Worm (Caenorhabditis elegans) whole organism, late embryonic: ENCODE measurements around the gene K07E8.6.
"Not testable (repeated sequence)": the region's sequence is repeated elsewhere in the genome, so short reads cannot be mapped to it uniquely, and the experiment has no call there.

Source experiments
- K02D7.2 ChIP-seq: sonication (generic microtip); optimal IDR thresholded peaks from 2 replicates; lab custom pipeline; 2017; ENCODE audit warnings: mild to moderate bottlenecking, missing genetic modification characterization, missing compliant biosample characterization
- T23F11.4 ChIP-seq: fragments of 200-800 bp; sonication (Bioruptor generic); optimal IDR thresholded peaks from 2 replicates; lab custom pipeline; 2018; ENCODE audit warnings: mild to moderate bottlenecking, missing genetic modification characterization, missing compliant biosample characterization
- Y22D7AL.16 ChIP-seq: sonication (generic microtip); optimal IDR thresholded peaks from 2 replicates; lab custom pipeline; 2016; ENCODE audit warnings: missing genetic modification characterization, missing compliant biosample characterization
- ceh-18 ChIP-seq: sonication (generic microtip); optimal IDR thresholded peaks from 2 replicates; lab custom pipeline; 2016; ENCODE audit warnings: missing genetic modification characterization, missing compliant biosample characterization
- ceh-19 ChIP-seq: fragments of 200-800 bp; sonication (Bioruptor generic); optimal IDR thresholded peaks from 2 replicates; lab custom pipeline; 2018; ENCODE audit warnings: mild to moderate bottlenecking, missing genetic modification characterization, missing compliant biosample characterization
- ceh-31 ChIP-seq: sonication (generic microtip); optimal IDR thresholded peaks from 2 replicates; lab custom pipeline; 2016; ENCODE audit warnings: missing genetic modification characterization, missing compliant biosample characterization
- ceh-9 ChIP-seq: sonication (generic microtip); optimal IDR thresholded peaks from 2 replicates; lab custom pipeline; 2016; ENCODE audit warnings: mild to moderate bottlenecking, missing genetic modification characterization, inconsistent platforms, missing compliant biosample characterization
- che-1 ChIP-seq: sonication (generic microtip); optimal IDR thresholded peaks from 2 replicates; lab custom pipeline; 2016; ENCODE audit warnings: mild to moderate bottlenecking, missing genetic modification characterization, missing compliant biosample characterization
- dmd-4 ChIP-seq: sonication (generic microtip); optimal IDR thresholded peaks from 2 replicates; lab custom pipeline; 2016; ENCODE audit warnings: borderline replicate concordance, missing genetic modification characterization, missing compliant biosample characterization
- elt-4 ChIP-seq: sonication (generic microtip); optimal IDR thresholded peaks from 2 replicates; lab custom pipeline; 2016; ENCODE audit warnings: missing genetic modification characterization, missing compliant biosample characterization
- eyg-1 ChIP-seq: sonication (generic microtip); optimal IDR thresholded peaks from 2 replicates; lab custom pipeline; 2016; ENCODE audit warnings: missing genotype, missing genetic modification characterization, missing compliant biosample characterization
- fax-1 ChIP-seq: sonication (generic microtip); optimal IDR thresholded peaks from 2 replicates; lab custom pipeline; 2016; ENCODE audit warnings: missing genotype, missing genetic modification characterization, missing compliant biosample characterization
- gmeb-2 ChIP-seq: sonication (generic microtip); optimal IDR thresholded peaks from 2 replicates; lab custom pipeline; 2016; ENCODE audit warnings: missing genetic modification characterization, inconsistent platforms, missing compliant biosample characterization
- lim-6 ChIP-seq: sonication (generic microtip); optimal IDR thresholded peaks from 2 replicates; lab custom pipeline; 2016; ENCODE audit warnings: missing genetic modification characterization, missing compliant biosample characterization
- lin-11 ChIP-seq: fragments of 200-800 bp; sonication (Bioruptor generic); optimal IDR thresholded peaks from 2 replicates; lab custom pipeline; 2018; ENCODE audit warnings: mild to moderate bottlenecking, missing genetic modification characterization, missing compliant biosample characterization
- madf-2 ChIP-seq: sonication (generic microtip); optimal IDR thresholded peaks from 2 replicates; lab custom pipeline; 2017; ENCODE audit warnings: missing genetic modification characterization, missing compliant biosample characterization
- mec-3 ChIP-seq: sonication (generic microtip); optimal IDR thresholded peaks from 2 replicates; lab custom pipeline; 2016; ENCODE audit warnings: borderline replicate concordance, missing genetic modification characterization, missing compliant biosample characterization
- nhr-11 ChIP-seq: fragments of 150-350 bp; optimal IDR thresholded peaks from 2 replicates; lab custom pipeline; 2014; ENCODE audit warnings: missing biosample characterization, missing genetic modification characterization
- nhr-232 ChIP-seq: sonication (generic microtip); optimal IDR thresholded peaks from 2 replicates; lab custom pipeline; 2016; ENCODE audit warnings: missing genetic modification characterization, missing compliant biosample characterization
- pax-1 ChIP-seq: fragments of 150-350 bp; optimal IDR thresholded peaks from 2 replicates; lab custom pipeline; 2014; ENCODE audit warnings: missing biosample characterization, missing genetic modification characterization
- pqm-1 ChIP-seq: sonication (generic microtip); optimal IDR thresholded peaks from 2 replicates; lab custom pipeline; 2016; ENCODE audit warnings: missing genetic modification characterization, missing compliant biosample characterization
- sox-4 ChIP-seq: sonication (generic microtip); optimal IDR thresholded peaks from 2 replicates; lab custom pipeline; 2017; ENCODE audit warnings: mild to moderate bottlenecking, missing genetic modification characterization, inconsistent platforms, missing compliant biosample characterization
- unc-42 ChIP-seq: sonication (generic microtip); optimal IDR thresholded peaks from 2 replicates; lab custom pipeline; 2016; ENCODE audit warnings: missing genotype, missing genetic modification characterization, missing compliant biosample characterization
- unc-55 ChIP-seq: sonication (generic microtip); optimal IDR thresholded peaks from 2 replicates; lab custom pipeline; 2017; ENCODE audit warnings: missing biosample characterization, missing genetic modification reagents, missing genetic modification characterization

Gene K07E8.6

ce11 chrII:593221-593620, 46.1 kb downstream of the K07E8.6 start, which contains the start of gene W08F4.1:
Gene W08F4.1, plus strand, starts transcription at chrII:593521.
- TF ChIP-seq madf-2 (tag; lab: Kevin White, UChicago); elt-4; K02D7.2 (tag; lab: Kevin White, UChicago): not testable (repeated sequence)

DNA sequence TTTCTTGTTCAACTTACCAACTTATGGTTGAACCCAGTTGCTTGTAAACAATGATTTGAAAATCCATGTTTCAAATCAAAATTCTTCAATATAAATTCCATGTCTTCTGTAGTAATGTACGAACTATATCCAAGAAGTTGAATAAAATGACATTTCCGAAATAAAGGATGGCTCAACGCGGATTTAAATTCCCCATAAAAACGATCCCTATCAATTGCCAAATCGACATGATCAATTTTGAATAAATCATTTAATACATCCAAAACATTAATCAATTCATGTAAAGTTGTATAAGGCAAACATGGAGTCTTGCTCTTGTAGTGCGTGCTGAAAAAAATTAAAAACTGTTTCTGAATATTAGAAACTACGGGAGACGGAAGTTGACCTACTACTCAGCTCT, 48.3 kb downstream of the K07E8.6 start, which contains the start of gene W08F4.10:
Gene W08F4.10 (minus strand): TSS at position 101 of the 400 bp plus-strand sequence.
- TF ChIP-seq ceh-19 (GFP tag; lab: Kevin White, UChicago) = no peak
- TF ChIP-seq lin-11 (tag; lab: Kevin White, UChicago) = no peak
- no peak for TF ChIP-seq K02D7.2 (tag; lab: Kevin White, UChicago)
- TF ChIP-seq lim-6 (tag; lab: Kevin White, UChicago) = no peak
- no peak for TF ChIP-seq fax-1 (tag; lab: Kevin White, UChicago)
- TF ChIP-seq ceh-18 (tag; lab: Kevin White, UChicago) = no peak
- TF ChIP-seq mec-3 (tag; lab: Kevin White, UChicago) = no peak
- no peak for TF ChIP-seq dmd-4
- TF ChIP-seq T23F11.4 (GFP tag; lab: Kevin White, UChicago) = no peak
- TF ChIP-seq che-1 = no peak
- no peak for TF ChIP-seq sox-4
- TF ChIP-seq pqm-1 (tag; lab: Kevin White, UChicago) = no peak
- no peak for TF ChIP-seq nhr-232 (tag; lab: Kevin White, UChicago)
- no peak for TF ChIP-seq gmeb-2 (tag; lab: Kevin White, UChicago)
- no peak for TF ChIP-seq Y22D7AL.16 (tag; lab: Kevin White, UChicago)
- TF ChIP-seq nhr-11 (tag; lab: Kevin White, UChicago) = no peak
- no peak for TF ChIP-seq madf-2 (tag; lab: Kevin White, UChicago)
- no peak for TF ChIP-seq unc-55
- no peak for TF ChIP-seq pax-1 (tag; lab: Kevin White, UChicago)
- no peak for TF ChIP-seq eyg-1 (tag; lab: Kevin White, UChicago)

DNA sequence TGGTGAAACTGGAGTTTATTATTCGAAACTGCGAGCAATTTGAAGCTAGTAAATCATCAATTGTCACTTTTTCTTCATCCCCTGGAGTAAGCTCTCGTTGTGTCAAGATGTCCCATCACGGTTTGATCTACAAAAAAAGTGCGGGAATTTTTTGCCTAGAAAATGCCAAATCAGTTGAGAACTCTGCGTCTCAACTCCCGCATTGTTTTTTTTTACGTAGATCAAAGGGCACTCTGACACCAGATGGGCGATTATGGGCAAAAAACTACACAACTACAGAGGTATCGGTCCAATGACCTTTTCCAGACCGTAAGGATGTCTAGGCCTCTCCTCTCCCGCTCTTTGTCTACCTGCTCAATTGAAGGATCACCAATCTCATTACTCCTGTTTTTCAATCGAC, 51.8 kb downstream of the K07E8.6 start, which contains the start of gene fbxb-34:
Gene fbxb-34 (plus strand): TSS at position 301 of the 400 bp plus-strand sequence.
- TF ChIP-seq ceh-31 (no peak), ceh-18 (tag; lab: Kevin White, UChicago) (no peak), K02D7.2 (tag; lab: Kevin White, UChicago) (no peak), ceh-9 (tag; lab: Kevin White, UChicago) (no peak), ceh-19 (GFP tag; lab: Kevin White, UChicago) (no peak), unc-55 (no peak), unc-42 (no peak)
- TF ChIP-seq, all 69 proteins: peak for 0
